Fruit fly (Drosophila melanogaster) whole organism, prepupa: ENCODE results near the gene Pxt.
A peak's percentile ranks its signal among the peaks of the same experiment; 100 is the strongest.

Experiments
- CG10631 ChIP-seq: fragments of 200-800 bp; sonication (Bioruptor generic); optimal IDR thresholded peaks from 2 replicates; lab custom pipeline; 2016; ENCODE audit warnings: missing biosample characterization, missing genetic modification characterization
- CG10669 ChIP-seq: fragments of 200-800 bp; sonication (Bioruptor generic); optimal IDR thresholded peaks from 3 replicates; lab custom pipeline; 2018; ENCODE audit warnings: missing biosample characterization, mild to moderate bottlenecking, missing genetic modification characterization, moderate library complexity
- CG11294 ChIP-seq: fragments of 200-800 bp; sonication (Bioruptor generic); IDR thresholded peaks from 2 replicates; pipeline ENCODE4 v1.3.6; 2022; ENCODE audit warnings: missing biosample characterization, missing genetic modification characterization
- CG11902 ChIP-seq: fragments of 200-800 bp; sonication (Bioruptor generic); optimal IDR thresholded peaks from 3 replicates; lab custom pipeline; 2016; ENCODE audit warnings: missing biosample characterization, missing genetic modification characterization
- CG15336 ChIP-seq: fragments of 200-800 bp; sonication (Bioruptor generic); IDR thresholded peaks from 2 replicates; pipeline ENCODE4 v1.3.6; 2022; ENCODE audit warnings: missing biosample characterization, missing genetic modification characterization
- CG31627 ChIP-seq: fragments of 200-800 bp; sonication (Bioruptor generic); optimal IDR thresholded peaks from 3 replicates; lab custom pipeline; 2016; ENCODE audit warnings: missing biosample characterization, missing genetic modification characterization
- CG32006 ChIP-seq: fragments of 200-800 bp; sonication (Bioruptor generic); optimal IDR thresholded peaks from 3 replicates; lab custom pipeline; 2017; ENCODE audit warnings: missing biosample characterization, mild to moderate bottlenecking, missing genetic modification characterization
- CG3919 ChIP-seq: fragments of 200-800 bp; sonication (Bioruptor generic); optimal IDR thresholded peaks from 3 replicates; lab custom pipeline; 2016; ENCODE audit warnings: missing biosample characterization, missing genetic modification characterization
- CG6163 ChIP-seq: fragments of 200-800 bp; sonication (Bioruptor generic); IDR thresholded peaks from 3 replicates; pipeline ENCODE4 v1.3.6; 2022; ENCODE audit warnings: missing biosample characterization, missing genetic modification characterization
- CG6854 ChIP-seq: fragments of 200-800 bp; sonication (Bioruptor generic); optimal IDR thresholded peaks from 2 replicates; lab custom pipeline; 2017; ENCODE audit warnings: missing biosample characterization, mild to moderate bottlenecking, missing genetic modification characterization
- CG8119 ChIP-seq: fragments of 200-800 bp; sonication (Bioruptor generic); IDR thresholded peaks from 3 replicates; pipeline ENCODE4 v1.3.6; 2022; ENCODE audit warnings: missing biosample characterization, missing genetic modification characterization
- CG8319 ChIP-seq: fragments of 200-800 bp; sonication (Bioruptor generic); optimal IDR thresholded peaks from 3 replicates; lab custom pipeline; 2016; ENCODE audit warnings: missing biosample characterization, missing genetic modification characterization
- CG8632 ChIP-seq: fragments of 200-800 bp; sonication (Bioruptor generic); optimal IDR thresholded peaks from 3 replicates; lab custom pipeline; 2016; ENCODE audit warnings: missing biosample characterization, missing genetic modification characterization
- CG9139 ChIP-seq: fragments of 200-800 bp; sonication (Bioruptor generic); optimal IDR thresholded peaks from 3 replicates; lab custom pipeline; 2017; ENCODE audit warnings: missing biosample characterization, mild to moderate bottlenecking, missing genetic modification characterization
- Eip78C ChIP-seq: fragments of 200-800 bp; sonication (Bioruptor generic); peaks from one replicate; lab custom pipeline; 2016; ENCODE audit warnings: missing biosample characterization, missing genetic modification characterization
- Ets96B ChIP-seq: fragments of 200-800 bp; optimal IDR thresholded peaks from 2 replicates; lab custom pipeline; 2019; ENCODE audit warnings: missing biosample characterization, mild to moderate bottlenecking, missing genetic modification characterization, moderate library complexity
- Gug ChIP-seq: fragments of 200-800 bp; sonication (Bioruptor generic); IDR thresholded peaks from 2 replicates; pipeline ENCODE4 v1.3.6; 2022; ENCODE audit warnings: missing biosample characterization, missing genetic modification characterization
- Hr39 ChIP-seq: fragments of 200-800 bp; sonication (Bioruptor generic); optimal IDR thresholded peaks from 2 replicates; lab custom pipeline; 2016; ENCODE audit warnings: missing biosample characterization, missing genetic modification characterization
- Hr4 ChIP-seq: fragments of 200-800 bp; sonication (Bioruptor generic); optimal IDR thresholded peaks from 3 replicates; lab custom pipeline; 2016; ENCODE audit warnings: missing biosample characterization, missing genetic modification characterization
- Smox ChIP-seq: fragments of 200-800 bp; sonication (Bioruptor generic); optimal IDR thresholded peaks from 3 replicates; lab custom pipeline; 2016; ENCODE audit warnings: missing biosample characterization, missing genetic modification characterization
- Sox14 ChIP-seq: fragments of 200-800 bp; sonication (Bioruptor generic); optimal IDR thresholded peaks from 3 replicates; lab custom pipeline; 2016; ENCODE audit warnings: missing biosample characterization, missing genetic modification characterization
- achi ChIP-seq: fragments of 200-800 bp; sonication (Bioruptor generic); optimal IDR thresholded peaks from 3 replicates; lab custom pipeline; 2016; ENCODE audit warnings: missing biosample characterization, missing genetic modification characterization
- acj6 ChIP-seq: fragments of 200-800 bp; sonication (Bioruptor generic); optimal IDR thresholded peaks from 3 replicates; lab custom pipeline; 2016; ENCODE audit warnings: missing biosample characterization, missing genetic modification characterization
- esn ChIP-seq: fragments of 200-800 bp; sonication (Bioruptor generic); optimal IDR thresholded peaks from 2 replicates; lab custom pipeline; 2016; ENCODE audit warnings: missing biosample characterization, mild to moderate bottlenecking, missing genetic modification characterization, moderate library complexity
- fkh ChIP-seq: fragments of 200-800 bp; sonication (Bioruptor generic); optimal IDR thresholded peaks from 3 replicates; lab custom pipeline; 2017; ENCODE audit warnings: missing biosample characterization, mild to moderate bottlenecking, missing genetic modification characterization, moderate library complexity
- net ChIP-seq: fragments of 200-800 bp; sonication (Bioruptor generic); optimal IDR thresholded peaks from 3 replicates; lab custom pipeline; 2016; ENCODE audit warnings: missing biosample characterization, missing genetic modification characterization
- pdm3 ChIP-seq: fragments of 200-800 bp; sonication (Bioruptor generic); optimal IDR thresholded peaks from 3 replicates; lab custom pipeline; 2016; ENCODE audit warnings: missing biosample characterization, missing genetic modification characterization
- salr ChIP-seq, 2 experiments: fragments of 200-800 bp; sonication (Bioruptor generic); optimal IDR thresholded peaks; 3 replicates each; lab custom pipeline; 2016 to 2018; ENCODE audit warnings: missing biosample characterization in 2 of 2, missing genetic modification characterization in 2 of 2, mild to moderate bottlenecking in 1 of 2
- ss ChIP-seq, 2 experiments: fragments of 200-800 bp; sonication (Bioruptor generic); optimal IDR thresholded peaks; 2 replicates in 1 of 2; 3 replicates in 1 of 2; lab custom pipeline; 2017 to 2018; ENCODE audit warnings: mild to moderate bottlenecking in 2 of 2, missing biosample characterization in 2 of 2, missing genetic modification characterization in 2 of 2, moderate library complexity in 1 of 2
- svp ChIP-seq: fragments of 200-800 bp; sonication (Bioruptor generic); peaks from one replicate; lab custom pipeline; 2016; ENCODE audit warnings: missing biosample characterization, missing genetic modification characterization
- topi ChIP-seq: fragments of 200-800 bp; sonication (Bioruptor generic); optimal IDR thresholded peaks from 3 replicates; lab custom pipeline; 2016; ENCODE audit warnings: missing biosample characterization, missing genetic modification characterization
- vri ChIP-seq: fragments of 200-800 bp; sonication (Bioruptor generic); optimal IDR thresholded peaks from 3 replicates; lab custom pipeline; 2016; ENCODE audit warnings: missing biosample characterization, mild to moderate bottlenecking, missing genetic modification characterization

The Pxt gene

DNA sequence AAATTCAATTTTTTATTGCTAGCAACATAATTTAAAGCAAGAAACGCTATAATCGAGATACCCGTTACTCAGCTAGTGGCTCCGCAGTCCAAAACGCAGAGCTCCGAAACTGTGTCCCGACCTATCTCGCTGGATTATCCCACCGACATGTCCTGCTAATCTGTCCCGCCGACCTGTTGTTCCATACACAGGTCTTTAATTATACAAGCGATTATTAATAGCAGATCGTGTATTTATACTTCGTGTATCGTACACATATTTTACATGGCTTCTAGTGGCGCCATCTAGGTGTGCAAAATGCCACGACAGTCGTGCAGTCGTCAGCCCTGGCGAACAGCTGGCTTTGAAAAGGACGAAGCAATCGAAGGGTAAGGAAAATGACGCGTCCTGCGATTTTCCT, 14.0 kb downstream of the Pxt start, which contains the start of gene CG14321:
Gene CG14321 (plus strand): TSS at position 338 of the 400 bp plus-strand sequence.
- no peak for TF ChIP-seq CG8319 (GFP tag; lab: Kevin White, UChicago)
- no peak for TF ChIP-seq esn (GFP tag; lab: Kevin White, UChicago)
- no peak for TF ChIP-seq CG11902 (GFP tag; lab: Kevin White, UChicago)
- no peak for TF ChIP-seq CG3919
- no peak for TF ChIP-seq CG15336
- TF ChIP-seq Smox: no peak
- TF ChIP-seq svp (GFP tag; lab: Kevin White, UChicago): no peak
- no peak for TF ChIP-seq vri

DNA sequence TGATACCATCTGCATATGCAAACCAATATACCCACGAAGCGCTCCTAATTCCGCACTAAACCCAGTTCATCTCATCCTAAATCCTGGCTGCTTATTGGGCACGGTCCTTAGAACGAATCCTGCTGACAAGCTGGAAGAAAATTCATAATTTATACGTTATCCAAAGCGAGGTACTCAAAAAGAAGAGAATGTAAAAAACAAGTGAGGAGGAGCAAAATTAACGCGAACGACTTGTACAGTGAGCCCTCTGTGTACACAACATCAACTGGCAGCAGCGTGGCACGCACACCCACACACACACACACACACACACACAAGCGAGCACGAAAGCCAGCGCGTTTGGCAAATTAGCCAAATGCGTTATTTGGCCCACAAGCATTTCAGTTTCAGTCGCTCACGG, 17.1 kb downstream of the Pxt start, which contains the start of gene TyrRII:
Gene TyrRII (plus strand): TSS at position 301 of the 400 bp plus-strand sequence.
- TF ChIP-seq CG31627 (GFP tag; lab: Kevin White, UChicago) (no peak), CG8632 (GFP tag; lab: Kevin White, UChicago) (no peak), Smox (no peak), Eip78C (GFP tag; lab: Kevin White, UChicago) (no peak), Ets96B (tag; lab: Kevin White, UChicago) (no peak), CG6163 (GFP tag; lab: Robert Waterston, UW) (no peak), CG9139 (GFP tag; lab: Kevin White, UChicago) (no peak), pdm3 (no peak), CG6854 (GFP tag; lab: Kevin White, UChicago) (no peak), CG8119 (GFP tag; lab: Robert Waterston, UW) (no peak), salr (GFP tag; optimal IDR thresholded peaks at IDR 0.05; lab: Kevin White, UChicago) (no peak), Sox14 (GFP tag; lab: Kevin White, UChicago) (no peak), ss (GFP tag; optimal IDR thresholded peaks at IDR 0.05; lab: Kevin White, UChicago) (no peak)

DNA sequence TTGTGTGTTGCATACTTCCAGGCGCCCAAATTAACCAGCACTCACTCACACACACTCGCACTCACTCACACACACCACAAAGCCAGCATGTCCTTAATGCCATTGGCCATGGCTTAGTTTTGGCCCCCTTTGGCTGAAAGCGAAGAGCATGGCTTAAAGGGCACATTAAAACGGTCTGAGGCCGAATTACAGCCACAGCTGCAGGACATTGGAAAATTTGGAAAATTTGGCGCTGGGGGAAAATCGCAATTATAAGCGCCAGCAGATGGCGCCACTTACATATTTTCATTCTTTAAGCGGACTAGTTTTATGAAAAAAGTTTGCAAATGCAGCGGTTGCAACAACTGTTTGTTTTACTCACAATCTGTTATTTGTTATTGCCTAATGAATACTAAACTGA, 23.3 kb downstream of the Pxt start:
- TF ChIP-seq CG3919: no peak
- TF ChIP-seq Hr4 (GFP tag; lab: Kevin White, UChicago): no peak
- TF ChIP-seq ss (GFP tag; optimal IDR thresholded peaks at IDR 0.05; lab: Kevin White, UChicago): no peak
- TF ChIP-seq acj6 (GFP tag; lab: Kevin White, UChicago): no peak
- TF ChIP-seq topi (GFP tag; lab: Kevin White, UChicago): no peak
- no peak for TF ChIP-seq achi
- no peak for TF ChIP-seq CG32006 (GFP tag; lab: Kevin White, UChicago)
- TF ChIP-seq CG15336: no peak
- TF ChIP-seq CG11294 (GFP tag; lab: Robert Waterston, UW): no peak
- no peak for TF ChIP-seq Smox
- TF ChIP-seq salr (GFP tag; optimal IDR thresholded peaks at IDR 0.05; lab: Kevin White, UChicago): no peak
- no peak for TF ChIP-seq CG10631 (GFP tag; lab: Kevin White, UChicago)
- no peak for TF ChIP-seq CG10669 (GFP tag; lab: Kevin White, UChicago)
- TF ChIP-seq Hr39 (GFP tag; lab: Kevin White, UChicago): no peak
- TF ChIP-seq net (GFP tag; lab: Kevin White, UChicago): no peak

DNA sequence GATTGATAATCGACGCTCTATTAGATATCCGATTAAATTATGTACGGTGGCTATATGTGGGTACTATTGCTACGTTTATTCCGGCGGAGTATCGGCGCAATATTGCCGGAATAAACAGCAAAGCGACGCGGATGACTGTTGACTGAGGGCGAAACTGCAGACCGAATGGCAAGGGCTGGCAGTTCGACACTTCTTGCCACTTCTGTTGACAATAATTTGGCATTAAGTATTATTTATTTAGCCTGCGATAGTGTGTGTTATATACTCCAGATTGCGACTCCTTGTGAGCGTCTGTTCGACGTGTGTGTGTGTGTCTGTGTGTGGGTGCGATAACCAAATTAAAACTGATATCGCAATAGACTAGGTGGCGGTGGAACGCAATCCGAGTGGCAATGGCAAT, 39.7 kb downstream of the Pxt start:
- TF ChIP-seq CG8632 (GFP tag; lab: Kevin White, UChicago) (no peak), fkh (peak; percentile 55), Eip78C (GFP tag; lab: Kevin White, UChicago) (no peak)

DNA sequence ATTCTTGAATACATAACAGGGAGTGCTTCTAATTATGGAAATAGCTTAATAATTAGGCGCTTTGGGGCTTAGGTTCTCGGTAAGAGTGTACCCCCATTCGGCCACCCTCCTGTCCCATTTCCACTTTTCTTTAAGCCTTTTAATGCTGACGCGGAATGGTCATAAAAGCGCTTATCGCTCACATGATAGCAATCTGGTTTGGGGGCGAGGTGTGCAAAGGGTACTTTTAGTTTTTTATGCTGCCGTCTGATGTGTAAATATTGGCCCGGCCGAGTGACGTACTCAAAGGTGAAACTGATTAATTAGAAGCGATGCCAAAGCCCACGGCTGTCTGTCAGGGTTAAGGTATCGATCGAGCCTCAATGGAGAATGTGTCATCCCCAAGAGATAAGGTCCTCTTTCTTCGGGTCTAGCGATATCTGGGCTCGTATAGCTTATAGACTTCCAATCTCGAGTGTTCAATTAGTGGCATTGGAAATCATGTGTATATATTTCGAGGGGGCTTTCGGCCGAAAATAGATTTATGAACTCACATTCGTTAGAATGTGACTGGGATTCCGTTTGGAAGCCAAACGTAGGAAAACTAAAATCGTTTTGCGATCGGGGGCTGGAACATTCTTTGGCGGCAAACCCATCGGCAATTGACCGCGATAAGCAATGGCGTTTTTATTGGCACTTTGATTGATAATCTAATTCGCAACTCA, 40.7 kb downstream of the Pxt start:
- no peak for TF ChIP-seq Hr39 (GFP tag; lab: Kevin White, UChicago)
- TF ChIP-seq fkh: peak; percentile 86
- TF ChIP-seq Gug (GFP tag; lab: Robert Waterston, UW): no peak
